Worm (Caenorhabditis elegans): Measurements from ENCODE around the gene R193.1.

Gene R193.1

ce11 chrX:1154648-1155047 is at the start of gene R193.1:
Gene R193.1, plus strand, starts transcription at chrX:1154948.
- TF ChIP-seq ztf-29 (GFP tag; IDR thresholded peaks at IDR 0.05): no peak
- TF ChIP-seq klf-2 (GFP tag; conservative IDR thresholded peaks at IDR 0.05): no peak
- no peak for TF ChIP-seq ztf-23 (GFP tag; IDR thresholded peaks at IDR 0.05)
- TF ChIP-seq ref-1 (GFP tag; conservative IDR thresholded peaks at IDR 0.05): no peak
- TF ChIP-seq cog-1 (tag; optimal IDR thresholded peaks at IDR 0.05): no peak
- TF ChIP-seq T22C8.4 (GFP tag; IDR thresholded peaks at IDR 0.05): no peak
- no peak for TF ChIP-seq flt-1 (GFP tag; IDR thresholded peaks at IDR 0.05)
- no peak for TF ChIP-seq med-1 (GFP tag; optimal IDR thresholded peaks at IDR 0.05; ENCODE audit: insufficient read depth)
- TF ChIP-seq tab-1 (GFP tag; IDR thresholded peaks at IDR 0.05): no peak

DNA sequence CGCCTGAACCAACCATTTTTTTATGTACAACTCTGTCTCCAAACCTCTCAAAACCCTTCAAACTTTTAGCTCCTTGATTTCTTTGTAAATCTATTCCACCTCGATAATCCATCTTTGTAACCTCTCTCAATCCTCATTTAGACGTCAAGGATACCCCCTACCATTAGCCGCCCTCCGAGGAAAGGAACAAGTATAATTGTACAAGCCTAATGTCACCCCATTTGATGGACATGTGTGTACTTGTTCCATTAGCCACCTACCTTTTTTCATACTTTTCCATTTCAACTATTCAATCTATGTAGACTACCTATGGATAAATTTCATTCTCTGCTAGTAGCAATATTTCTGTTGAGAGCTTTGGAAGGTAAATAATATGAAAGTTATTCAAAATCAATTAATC is 47.0 kb upstream of the R193.1 start, which contains the start of gene C05D9.4:
C05D9.4 (plus strand) TSS at position 301 of the 400 bp plus-strand sequence.
- TF ChIP-seq flt-1 (GFP tag; IDR thresholded peaks at IDR 0.05): no peak
- no peak for TF ChIP-seq med-1 (GFP tag; optimal IDR thresholded peaks at IDR 0.05; ENCODE audit: insufficient read depth)
- no peak for TF ChIP-seq ref-1 (GFP tag; conservative IDR thresholded peaks at IDR 0.05)
- no peak for TF ChIP-seq T22C8.4 (GFP tag; IDR thresholded peaks at IDR 0.05)
- TF ChIP-seq ztf-23 (GFP tag; IDR thresholded peaks at IDR 0.05): no peak
- TF ChIP-seq ztf-29 (GFP tag; IDR thresholded peaks at IDR 0.05): no peak
- no peak for TF ChIP-seq cog-1 (tag; optimal IDR thresholded peaks at IDR 0.05)
- TF ChIP-seq tab-1 (GFP tag; IDR thresholded peaks at IDR 0.05): no peak
- TF ChIP-seq klf-2 (GFP tag; conservative IDR thresholded peaks at IDR 0.05): no peak

ce11 chrX:1108874-1109273 is 45.9 kb upstream of the R193.1 start:
- no peak for TF ChIP-seq cog-1 (tag; optimal IDR thresholded peaks at IDR 0.05)
- no peak for TF ChIP-seq med-1 (GFP tag; optimal IDR thresholded peaks at IDR 0.05; ENCODE audit: insufficient read depth)
- TF ChIP-seq ztf-29 (GFP tag; IDR thresholded peaks at IDR 0.05): no peak
- TF ChIP-seq T22C8.4 (GFP tag; IDR thresholded peaks at IDR 0.05): no peak
- no peak for TF ChIP-seq tab-1 (GFP tag; IDR thresholded peaks at IDR 0.05)
- TF ChIP-seq ztf-23 (GFP tag; IDR thresholded peaks at IDR 0.05): no peak
- no peak for TF ChIP-seq klf-2 (GFP tag; conservative IDR thresholded peaks at IDR 0.05)
- TF ChIP-seq ref-1 (GFP tag; conservative IDR thresholded peaks at IDR 0.05): no peak

DNA sequence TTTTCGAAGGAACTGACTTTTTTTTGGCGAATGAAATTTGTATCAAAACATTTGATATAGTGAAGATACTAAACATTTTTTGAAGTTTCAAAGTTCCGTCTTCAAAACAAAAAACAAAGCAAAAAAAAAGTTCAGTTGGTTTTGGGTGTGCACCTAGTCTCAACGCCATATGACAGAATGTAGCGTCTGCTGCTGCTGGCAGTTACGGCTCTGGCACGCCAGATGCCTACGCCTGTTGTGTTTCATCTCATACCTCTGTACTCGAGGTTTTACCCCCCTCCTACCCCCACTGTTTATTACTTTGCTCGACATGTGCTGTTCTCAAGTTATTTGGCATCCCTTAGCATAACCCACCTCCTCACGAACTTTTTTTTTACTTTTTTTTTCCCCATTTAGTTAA is 44.0 kb upstream of the R193.1 start:
- TF ChIP-seq T22C8.4 (GFP tag; IDR thresholded peaks at IDR 0.05) (no peak), cog-1 (tag; optimal IDR thresholded peaks at IDR 0.05) (no peak), med-1 (GFP tag; optimal IDR thresholded peaks at IDR 0.05; ENCODE audit: insufficient read depth) (no peak), klf-2 (GFP tag; conservative IDR thresholded peaks at IDR 0.05) (no peak), ref-1 (GFP tag; conservative IDR thresholded peaks at IDR 0.05) (no peak), flt-1 (GFP tag; IDR thresholded peaks at IDR 0.05) (no peak), ztf-23 (GFP tag; IDR thresholded peaks at IDR 0.05) (no peak), tab-1 (GFP tag; IDR thresholded peaks at IDR 0.05) (no peak), ztf-29 (GFP tag; IDR thresholded peaks at IDR 0.05) (no peak)

DNA sequence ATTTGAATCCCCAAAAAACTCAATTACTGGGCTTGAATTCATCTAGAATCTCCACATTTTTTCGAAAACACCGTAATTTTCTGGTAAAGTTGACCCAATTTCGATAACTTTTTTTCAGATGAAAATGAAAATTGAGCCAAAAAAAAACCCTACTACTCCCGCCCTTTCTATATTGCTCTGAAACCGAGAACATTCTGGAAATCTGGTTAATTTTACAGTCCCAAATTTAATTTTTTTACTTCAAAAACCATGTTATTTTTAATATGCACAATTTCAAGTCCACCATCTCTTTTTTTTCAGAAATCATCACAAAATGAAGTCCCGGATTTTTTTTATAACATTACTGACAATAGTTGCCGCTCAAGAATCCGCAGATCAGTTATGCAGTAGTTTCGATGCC is 43.1 kb upstream of the R193.1 start, which contains the start of gene C05D9.3:
C05D9.3 (plus strand) TSS at position 301 of the 400 bp plus-strand sequence.
- no peak for TF ChIP-seq ref-1 (GFP tag; conservative IDR thresholded peaks at IDR 0.05)
- TF ChIP-seq klf-2 (GFP tag; conservative IDR thresholded peaks at IDR 0.05): no peak
- TF ChIP-seq tab-1 (GFP tag; IDR thresholded peaks at IDR 0.05): no peak
- no peak for TF ChIP-seq ztf-29 (GFP tag; IDR thresholded peaks at IDR 0.05)

DNA sequence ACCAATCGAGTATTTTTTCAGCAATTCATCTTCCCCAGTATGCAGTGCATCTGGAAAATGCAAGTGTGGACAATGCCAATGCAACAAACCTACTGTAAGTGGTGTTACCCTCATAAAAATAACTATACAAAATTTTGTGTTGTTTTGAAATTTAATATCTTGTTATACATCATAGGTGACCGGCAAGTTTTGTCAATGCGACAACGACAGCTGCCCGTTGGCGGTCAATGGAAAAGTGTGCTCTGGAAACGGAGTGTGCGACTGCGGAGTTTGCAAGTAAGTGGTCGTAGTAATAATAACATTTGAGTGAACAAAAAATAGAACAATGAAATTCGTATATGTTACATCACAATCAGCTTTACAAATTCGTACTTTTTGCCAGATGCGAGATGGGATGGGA is 39.5 kb upstream of the R193.1 start:
- TF ChIP-seq T22C8.4 (GFP tag; IDR thresholded peaks at IDR 0.05): no peak
- no peak for TF ChIP-seq med-1 (GFP tag; optimal IDR thresholded peaks at IDR 0.05; ENCODE audit: insufficient read depth)
- TF ChIP-seq cog-1 (tag; optimal IDR thresholded peaks at IDR 0.05): no peak
- no peak for TF ChIP-seq ztf-29 (GFP tag; IDR thresholded peaks at IDR 0.05)

ce11 chrX:1117252-1117651 is 37.5 kb upstream of the R193.1 start:
- TF ChIP-seq tab-1 (GFP tag; IDR thresholded peaks at IDR 0.05) (no peak), ztf-29 (GFP tag; IDR thresholded peaks at IDR 0.05) (no peak), ref-1 (GFP tag; conservative IDR thresholded peaks at IDR 0.05) (no peak), T22C8.4 (GFP tag; IDR thresholded peaks at IDR 0.05) (no peak), cog-1 (tag; optimal IDR thresholded peaks at IDR 0.05) (no peak), ztf-23 (GFP tag; IDR thresholded peaks at IDR 0.05) (no peak), klf-2 (GFP tag; conservative IDR thresholded peaks at IDR 0.05) (no peak), med-1 (GFP tag; optimal IDR thresholded peaks at IDR 0.05; ENCODE audit: insufficient read depth) (no peak), flt-1 (GFP tag; IDR thresholded peaks at IDR 0.05) (no peak)

ce11 chrX:1119305-1119704 is 35.4 kb upstream of the R193.1 start, which contains the start of gene C05D9.7:
Gene C05D9.7, minus strand, starts transcription at chrX:1119405.
- TF ChIP-seq med-1 (GFP tag; optimal IDR thresholded peaks at IDR 0.05; ENCODE audit: insufficient read depth) (no peak), flt-1 (GFP tag; IDR thresholded peaks at IDR 0.05) (no peak), cog-1 (tag; optimal IDR thresholded peaks at IDR 0.05) (no peak), tab-1 (GFP tag; IDR thresholded peaks at IDR 0.05) (no peak), T22C8.4 (GFP tag; IDR thresholded peaks at IDR 0.05) (no peak), ztf-23 (GFP tag; IDR thresholded peaks at IDR 0.05) (no peak), klf-2 (GFP tag; conservative IDR thresholded peaks at IDR 0.05) (no peak), ztf-29 (GFP tag; IDR thresholded peaks at IDR 0.05) (no peak), ref-1 (GFP tag; conservative IDR thresholded peaks at IDR 0.05) (no peak)

DNA sequence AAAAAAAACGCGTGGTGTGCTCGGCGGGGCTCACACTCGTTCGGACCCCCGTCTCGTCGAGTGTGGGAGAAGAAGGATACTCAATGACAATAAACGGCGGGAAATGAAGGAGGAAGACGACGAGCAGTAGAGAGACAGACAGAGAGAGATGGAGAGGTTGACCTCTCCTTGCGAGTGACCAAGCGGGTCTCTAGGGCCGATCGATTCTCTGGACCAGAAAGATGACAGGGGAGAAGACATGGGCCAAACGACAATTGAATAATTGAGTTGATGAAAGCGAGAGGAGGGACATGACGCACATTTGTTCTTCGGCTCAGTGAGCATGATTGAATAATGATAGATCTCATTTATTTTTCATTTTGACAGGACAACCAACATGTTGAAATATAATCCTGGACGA is 34.4 kb upstream of the R193.1 start:
- TF ChIP-seq flt-1 (GFP tag; IDR thresholded peaks at IDR 0.05): 0 out of 2 replicates have a peak, but pooled peaks have one; percentile 54
- peak; percentile 52 for TF ChIP-seq T22C8.4 (GFP tag; IDR thresholded peaks at IDR 0.05)
- TF ChIP-seq cog-1 (tag; optimal IDR thresholded peaks at IDR 0.05): peak; percentile 80
- TF ChIP-seq ztf-29 (GFP tag; IDR thresholded peaks at IDR 0.05): no peak

ce11 chrX:1121575-1121974 is 33.2 kb upstream of the R193.1 start:
- TF ChIP-seq flt-1 (GFP tag; IDR thresholded peaks at IDR 0.05) (no peak), ref-1 (GFP tag; conservative IDR thresholded peaks at IDR 0.05) (no peak), cog-1 (tag; optimal IDR thresholded peaks at IDR 0.05) (no peak), T22C8.4 (GFP tag; IDR thresholded peaks at IDR 0.05) (no peak), ztf-29 (GFP tag; IDR thresholded peaks at IDR 0.05) (no peak), med-1 (GFP tag; optimal IDR thresholded peaks at IDR 0.05; ENCODE audit: insufficient read depth) (no peak), klf-2 (GFP tag; conservative IDR thresholded peaks at IDR 0.05) (no peak), ztf-23 (GFP tag; IDR thresholded peaks at IDR 0.05) (no peak), tab-1 (GFP tag; IDR thresholded peaks at IDR 0.05) (no peak)
